Fruit fly (Drosophila melanogaster): ENCODE measurements around the gene CG16825.

The CG16825 gene

dm6 chr2L:13290276-13291065, 14.1 kb upstream of the CG16825 start (continued):
- peak; percentile 46; the same call in 1 of the 3 replicates for TF ChIP-seq Optix (GFP tag; IDR thresholded peaks at IDR 0.05)
- peak; percentile 37 for TF ChIP-seq CG8359 (GFP tag; optimal IDR thresholded peaks at IDR 0.05; ENCODE audit: borderline replicate concordance)
- peak; percentile 65 for TF ChIP-seq disco-r (GFP tag; optimal IDR thresholded peaks at IDR 0.05)
- peak; percentile 90 for TF ChIP-seq CG10431 (GFP tag; optimal IDR thresholded peaks at IDR 0.05)
- no peak for TF ChIP-seq esg (GFP tag; conservative IDR thresholded peaks at IDR 0.05)
- no peak for TF ChIP-seq CG6791 (GFP tag; IDR thresholded peaks at IDR 0.05; ENCODE audit: partially characterized antibody)
- no peak for TF ChIP-seq Ptx1 (GFP tag; IDR thresholded peaks at IDR 0.05)
- no peak for TF ChIP-seq ssp (GFP tag; IDR thresholded peaks at IDR 0.05)
- TF ChIP-seq exex (tag; optimal IDR thresholded peaks at IDR 0.05) = peak; percentile 89
- no peak for TF ChIP-seq TFAM (GFP tag; optimal IDR thresholded peaks at IDR 0.05)
- no peak for TF ChIP-seq Dfd (GFP tag; optimal IDR thresholded peaks at IDR 0.05)
- peak; percentile 91 for TF ChIP-seq CG12769 (tag; optimal IDR thresholded peaks at IDR 0.05)
- peak; percentile 95 for TF ChIP-seq CG6765 (GFP tag; optimal IDR thresholded peaks at IDR 0.05)
- peak; percentile 11 for TF ChIP-seq CG13624 (GFP tag; optimal IDR thresholded peaks at IDR 0.05)
- no peak for TF ChIP-seq CG31388 (GFP tag; optimal IDR thresholded peaks at IDR 0.05)
- TF ChIP-seq Camta (GFP tag; optimal IDR thresholded peaks at IDR 0.05) = peak; percentile 70
- TF ChIP-seq tup (GFP tag; optimal IDR thresholded peaks at IDR 0.05) = peak; percentile 69
- TF ChIP-seq CG8924 (tag; optimal IDR thresholded peaks at IDR 0.05) = peak; percentile 74
- TF ChIP-seq dan (GFP tag; IDR thresholded peaks at IDR 0.05) = no peak
- no peak for TF ChIP-seq Chrac-16 (GFP tag; optimal IDR thresholded peaks at IDR 0.05)
- TF ChIP-seq Awh (GFP tag; IDR thresholded peaks at IDR 0.05) = peak; percentile 77
- TF ChIP-seq lmd (GFP tag; IDR thresholded peaks at IDR 0.05) = peak; percentile 12; the same call in 1 of the 2 replicates
- TF ChIP-seq cg (GFP tag; optimal IDR thresholded peaks at IDR 0.05) = no peak
- TF ChIP-seq kay (GFP tag; optimal IDR thresholded peaks at IDR 0.05) = peak; percentile 57
- TF ChIP-seq Nf-YB (GFP tag; optimal IDR thresholded peaks at IDR 0.05) = peak; percentile 67
- TF ChIP-seq lilli (GFP tag; optimal IDR thresholded peaks at IDR 0.05) = peak; percentile 26
- TF ChIP-seq gcm (GFP tag; optimal IDR thresholded peaks at IDR 0.05) = peak; percentile 83
- peak; percentile 47; the same call in 1 of the 2 replicates for TF ChIP-seq amos (GFP tag; IDR thresholded peaks at IDR 0.05; ENCODE audit: partially characterized antibody)
- peak; percentile 32 for TF ChIP-seq Side (GFP tag; optimal IDR thresholded peaks at IDR 0.05)
- no peak; the same call in 1 of the 2 replicates for TF ChIP-seq Oaz (GFP tag; IDR thresholded peaks at IDR 0.05)
- TF ChIP-seq Bgb (GFP tag; IDR thresholded peaks at IDR 0.05; ENCODE audit: partially characterized antibody) = peak; percentile 73; the same call in 1 of the 2 replicates
- no peak for TF ChIP-seq CG4617 (GFP tag; optimal IDR thresholded peaks at IDR 0.05; ENCODE audit: borderline replicate concordance)
- peak; percentile 55 for TF ChIP-seq CG10366 (GFP tag; IDR thresholded peaks at IDR 0.05)
- TF ChIP-seq CG10565 (GFP tag; optimal IDR thresholded peaks at IDR 0.05) = no peak
- TF ChIP-seq NC2α (GFP tag; optimal IDR thresholded peaks at IDR 0.05) = peak; percentile 65
- no peak for TF ChIP-seq cad (GFP tag; optimal IDR thresholded peaks at IDR 0.05)
- TF ChIP-seq CG34224 (GFP tag; IDR thresholded peaks at IDR 0.05; ENCODE audit: partially characterized antibody) = peak; percentile 66
- peak; percentile 29 for TF ChIP-seq fd96Cb (tag; optimal IDR thresholded peaks at IDR 0.05)
- peak; percentile 97 for TF ChIP-seq sd (tag; optimal IDR thresholded peaks at IDR 0.05)
- no peak for TF ChIP-seq zf30C (GFP tag; optimal IDR thresholded peaks at IDR 0.05)
- peak; percentile 61 for TF ChIP-seq CoRest (tag; optimal IDR thresholded peaks at IDR 0.05)
- no peak for TF ChIP-seq ham (GFP tag; IDR thresholded peaks at IDR 0.05)
- peak; percentile 36; the same call in 1 of the 3 replicates for TF ChIP-seq Opbp (GFP tag; IDR thresholded peaks at IDR 0.05; ENCODE audit: partially characterized antibody)
- peak; percentile 29; the same call in 1 of the 2 replicates for TF ChIP-seq CG7372 (GFP tag; IDR thresholded peaks at IDR 0.05)
- TF ChIP-seq Lim3 (GFP tag; IDR thresholded peaks at IDR 0.05) = no peak; the same call in 1 of the 2 replicates
- TF ChIP-seq pb (GFP tag; optimal IDR thresholded peaks at IDR 0.05) = peak; percentile 49
- peak; percentile 47 for TF ChIP-seq ewg (GFP tag; optimal IDR thresholded peaks at IDR 0.05)
- peak; percentile 75; the same call in 1 of the 2 replicates for TF ChIP-seq CG14014 (GFP tag; IDR thresholded peaks at IDR 0.05)
